Fruit fly (Drosophila melanogaster) whole organism, embryonic: ENCODE results near the gene Grik.

Source experiments
- CG17359 ChIP-seq: fragments of 200-800 bp; sonication (Bioruptor generic); optimal IDR thresholded peaks from 3 replicates; lab custom pipeline; 2018; ENCODE audit warnings: missing biosample characterization, mild to moderate bottlenecking, missing genetic modification characterization, moderate library complexity
- Jarid2 ChIP-seq: fragments of 200-800 bp; sonication (Bioruptor generic); optimal IDR thresholded peaks from 3 replicates; lab custom pipeline; 2017; ENCODE audit warnings: mild to moderate bottlenecking, missing biosample characterization, missing genetic modification reagents, missing genetic modification characterization
- Lim3 ChIP-seq: fragments of 200-800 bp; sonication (Bioruptor generic); IDR thresholded peaks from 2 replicates; pipeline ENCODE4 v1.3.6; 2022; ENCODE audit warnings: missing biosample characterization, missing genetic modification characterization
- Stat92E ChIP-seq, 3 experiments: fragments of >200 bp in 2 of 3; fragments of 200-800 bp in 1 of 3; sonication (Bioruptor generic) in 1 of 3; optimal IDR thresholded peaks; 2 replicates each; lab custom pipeline; 2017 to 2019; ENCODE audit warnings: missing biosample characterization in 3 of 3, missing genetic modification characterization in 3 of 3, mild to moderate bottlenecking in 1 of 3, moderate library complexity in 1 of 3
- fru ChIP-seq: fragments of >200 bp; optimal IDR thresholded peaks from 2 replicates; lab custom pipeline; 2017
- lola ChIP-seq, 3 experiments: fragments of >200 bp in 2 of 3; fragments of 200-800 bp in 1 of 3; sonication (Bioruptor generic) in 1 of 3; optimal IDR thresholded peaks; 2 replicates each; lab custom pipeline; 2017 to 2019; ENCODE audit warnings: missing biosample characterization in 3 of 3, missing genetic modification characterization in 3 of 3, mild to moderate bottlenecking in 1 of 3, moderate library complexity in 1 of 3
- sna ChIP-seq: fragments of 200-800 bp; sonication (Bioruptor generic); IDR thresholded peaks from 2 replicates; pipeline ENCODE4 v1.3.6; 2022; ENCODE audit warnings: missing biosample characterization, missing genetic modification characterization; ENCODE audit not compliant: partially characterized antibody

- no peak for TF ChIP-seq Jarid2 (GFP tag; lab: Kevin White, UChicago)
- TF ChIP-seq CG17359 (tag; lab: Kevin White, UChicago), result no peak
- no peak for TF ChIP-seq fru (lab: Kevin White, UChicago)
- no peak for TF ChIP-seq Lim3 (GFP tag; lab: Robert Waterston, UW)
- no peak for TF ChIP-seq sna (GFP tag; lab: Robert Waterston, UW)
- no peak for TF ChIP-seq lola (GFP tag; optimal IDR thresholded peaks at IDR 0.05; lab: Kevin White, UChicago)
- TF ChIP-seq Stat92E (GFP tag; optimal IDR thresholded peaks at IDR 0.05; lab: Kevin White, UChicago), result no peak
These were observed 41.9 kb upstream of the Grik start, which contains the start of gene Ir93a for dm6 chr3R:20859845-20860244.
